Worm (Caenorhabditis elegans) whole organism, young adult: Measurements from ENCODE around the gene skpo-1.
A peak's percentile ranks its signal among the peaks of the same experiment; 100 is the strongest.

ENCODE experiments used
- C17E4.6 ChIP-seq: fragments of 200-800 bp; sonication (Bioruptor generic); IDR thresholded peaks from 2 replicates; pipeline ENCODE4 v1.3.6; 2022; ENCODE audit warnings: missing genetic modification reagents, missing genetic modification characterization, missing compliant biosample characterization
- F39B2.1 ChIP-seq: fragments of 200-800 bp; sonication (Bioruptor generic); IDR thresholded peaks from 2 replicates; pipeline ENCODE4 v1.3.6; 2022; ENCODE audit warnings: missing genetic modification reagents, missing genetic modification characterization, missing compliant biosample characterization
- K12H6.12 ChIP-seq: fragments of 200-800 bp; sonication (Bioruptor generic); optimal IDR thresholded peaks from 2 replicates; lab custom pipeline; 2018; ENCODE audit warnings: mild to moderate bottlenecking, missing genetic modification characterization, missing compliant biosample characterization
- T26A5.8 ChIP-seq: sonication (generic microtip); optimal IDR thresholded peaks from 2 replicates; lab custom pipeline; 2016; ENCODE audit warnings: missing genetic modification characterization, missing compliant biosample characterization
- Y79H2A.3 ChIP-seq: fragments of 200-800 bp; sonication (Bioruptor generic); conservative IDR thresholded peaks from 2 replicates; pipeline ENCODE4 v1.3.6; 2022; ENCODE audit warnings: missing genetic modification reagents, missing genetic modification characterization, missing compliant biosample characterization
- akir-1 ChIP-seq: fragments of 200-800 bp; sonication (Bioruptor generic); optimal IDR thresholded peaks from 2 replicates; lab custom pipeline; 2018; ENCODE audit warnings: mild to moderate bottlenecking, missing genetic modification characterization, moderate library complexity, missing compliant biosample characterization
- aptf-3 ChIP-seq: fragments of 200-800 bp; sonication (Bioruptor generic); IDR thresholded peaks from 2 replicates; pipeline ENCODE4 v1.3.6; 2022; ENCODE audit warnings: missing genetic modification characterization, missing compliant biosample characterization
- attf-6 ChIP-seq: fragments of 200-800 bp; sonication (Bioruptor generic); IDR thresholded peaks from 2 replicates; pipeline ENCODE4 v1.3.6; 2022; ENCODE audit warnings: missing genetic modification reagents, missing genetic modification characterization, missing compliant biosample characterization
- ceh-40 ChIP-seq: fragments of 200-800 bp; sonication (Bioruptor generic); IDR thresholded peaks from 2 replicates; pipeline ENCODE4 v1.3.6; 2022; ENCODE audit warnings: missing genetic modification characterization, missing compliant biosample characterization
- egrh-3 ChIP-seq: fragments of 200-800 bp; sonication (Bioruptor generic); IDR thresholded peaks from 2 replicates; pipeline ENCODE4 v1.3.6; 2022; ENCODE audit warnings: missing genetic modification reagents, missing genetic modification characterization, missing compliant biosample characterization
- fkh-3 ChIP-seq: sonication (generic microtip); optimal IDR thresholded peaks from 2 replicates; lab custom pipeline; 2016; ENCODE audit warnings: mild to moderate bottlenecking, missing genetic modification characterization, missing compliant biosample characterization
- him-1 ChIP-seq: sonication (generic microtip); optimal IDR thresholded peaks from 2 replicates; lab custom pipeline; 2016; ENCODE audit warnings: missing genotype, missing genetic modification reagents, missing genetic modification characterization, missing compliant biosample characterization
- hlh-12 ChIP-seq: sonication (generic microtip); optimal IDR thresholded peaks from 2 replicates; lab custom pipeline; 2016; ENCODE audit warnings: missing genetic modification characterization, missing compliant biosample characterization
- hlh-26 ChIP-seq: fragments of 200-800 bp; sonication (Bioruptor generic); conservative IDR thresholded peaks from 2 replicates; pipeline ENCODE4 v1.3.6; 2022; ENCODE audit warnings: missing genetic modification reagents, missing genetic modification characterization, missing compliant biosample characterization
- let-526 ChIP-seq: fragments of 200-800 bp; sonication (Bioruptor generic); IDR thresholded peaks from 2 replicates; pipeline ENCODE4 v1.3.6; 2022; ENCODE audit warnings: missing genetic modification reagents, missing genetic modification characterization, missing compliant biosample characterization
- lin-26 ChIP-seq: fragments of 200-800 bp; sonication (Bioruptor generic); IDR thresholded peaks from 2 replicates; pipeline ENCODE4 v1.3.6; 2022; ENCODE audit warnings: missing genetic modification reagents, missing genetic modification characterization, missing compliant biosample characterization
- lin-40 ChIP-seq: sonication (generic microtip); optimal IDR thresholded peaks from 2 replicates; lab custom pipeline; 2016; ENCODE audit warnings: missing genetic modification characterization, mild to moderate bottlenecking, missing compliant biosample characterization, missing genotype, missing genetic modification reagents
- lin-54 ChIP-seq: fragments of 200-800 bp; sonication (Bioruptor generic); optimal IDR thresholded peaks from 2 replicates; lab custom pipeline; 2018; ENCODE audit warnings: mild to moderate bottlenecking, missing genetic modification characterization, missing compliant biosample characterization
- lir-1 ChIP-seq: fragments of 200-800 bp; sonication (Bioruptor generic); conservative IDR thresholded peaks from 2 replicates; pipeline ENCODE4 v1.3.6; 2022; ENCODE audit warnings: missing genetic modification reagents, missing genetic modification characterization, missing compliant biosample characterization
- madf-8 ChIP-seq: fragments of 200-800 bp; sonication (Bioruptor generic); conservative IDR thresholded peaks from 2 replicates; pipeline ENCODE4 v1.3.6; 2022; ENCODE audit warnings: missing genetic modification reagents, missing genetic modification characterization, missing compliant biosample characterization
- nfya-1 ChIP-seq: sonication (generic microtip); optimal IDR thresholded peaks from 2 replicates; lab custom pipeline; 2017; ENCODE audit warnings: antibody characterized with exemption, missing compliant biosample characterization, missing genetic modification characterization, borderline replicate concordance; ENCODE audit not compliant: insufficient read depth
- nfya-2 ChIP-seq: fragments of 200-800 bp; sonication (Bioruptor generic); IDR thresholded peaks from 2 replicates; pipeline ENCODE4 v1.3.6; 2022; ENCODE audit warnings: missing genetic modification reagents, missing genetic modification characterization, missing compliant biosample characterization
- nhr-80 ChIP-seq: sonication (generic microtip); optimal IDR thresholded peaks from 2 replicates; lab custom pipeline; 2016; ENCODE audit warnings: missing genetic modification characterization, missing compliant biosample characterization
- snpc-1.1 ChIP-seq: sonication (generic microtip); optimal IDR thresholded peaks from 2 replicates; lab custom pipeline; 2017; ENCODE audit warnings: missing genetic modification characterization, mild to moderate bottlenecking, missing compliant biosample characterization, antibody characterized with exemption, moderate library complexity, missing genotype, missing genetic modification reagents; ENCODE audit not compliant: insufficient read depth
- snpc-3.4 ChIP-seq: sonication (generic microtip); optimal IDR thresholded peaks from 2 replicates; lab custom pipeline; 2017; ENCODE audit warnings: missing genetic modification characterization, mild to moderate bottlenecking, missing compliant biosample characterization, antibody characterized with exemption, moderate library complexity, missing genotype, missing genetic modification reagents
- snpc-4 ChIP-seq, 5 experiments: fragments of 150-350 bp in 1 of 5; sonication (generic microtip) in 4 of 5; optimal IDR thresholded peaks; 2 replicates each; lab custom pipeline; 2014 to 2018; ENCODE audit warnings: missing genetic modification characterization in 5 of 5, missing biosample characterization in 3 of 5, antibody characterized with exemption in 2 of 5, mild to moderate bottlenecking in 2 of 5, missing compliant biosample characterization in 2 of 5, missing genotype in 2 of 5, moderate library complexity in 2 of 5, missing genetic modification reagents in 1 of 5
- somi-1 ChIP-seq: fragments of 200-800 bp; sonication (Bioruptor generic); optimal IDR thresholded peaks from 2 replicates; lab custom pipeline; 2018; ENCODE audit warnings: mild to moderate bottlenecking, missing genetic modification characterization, missing compliant biosample characterization
- ztf-18 ChIP-seq: sonication (generic microtip); optimal IDR thresholded peaks from 2 replicates; lab custom pipeline; 2016; ENCODE audit warnings: missing genotype, mild to moderate bottlenecking, missing genetic modification characterization, missing compliant biosample characterization
- ztf-6 ChIP-seq: fragments of 200-800 bp; sonication (Bioruptor generic); IDR thresholded peaks from 2 replicates; pipeline ENCODE4 v1.3.6; 2022; ENCODE audit warnings: missing genetic modification reagents, missing genetic modification characterization, missing compliant biosample characterization

Gene skpo-1

ce11 chrII:8412935-8413334, 8.3 kb upstream of the skpo-1 start:
- TF ChIP-seq ceh-40 (no peak), nhr-80 (tag; lab: Kevin White, UChicago) (peak; percentile 0)

DNA sequence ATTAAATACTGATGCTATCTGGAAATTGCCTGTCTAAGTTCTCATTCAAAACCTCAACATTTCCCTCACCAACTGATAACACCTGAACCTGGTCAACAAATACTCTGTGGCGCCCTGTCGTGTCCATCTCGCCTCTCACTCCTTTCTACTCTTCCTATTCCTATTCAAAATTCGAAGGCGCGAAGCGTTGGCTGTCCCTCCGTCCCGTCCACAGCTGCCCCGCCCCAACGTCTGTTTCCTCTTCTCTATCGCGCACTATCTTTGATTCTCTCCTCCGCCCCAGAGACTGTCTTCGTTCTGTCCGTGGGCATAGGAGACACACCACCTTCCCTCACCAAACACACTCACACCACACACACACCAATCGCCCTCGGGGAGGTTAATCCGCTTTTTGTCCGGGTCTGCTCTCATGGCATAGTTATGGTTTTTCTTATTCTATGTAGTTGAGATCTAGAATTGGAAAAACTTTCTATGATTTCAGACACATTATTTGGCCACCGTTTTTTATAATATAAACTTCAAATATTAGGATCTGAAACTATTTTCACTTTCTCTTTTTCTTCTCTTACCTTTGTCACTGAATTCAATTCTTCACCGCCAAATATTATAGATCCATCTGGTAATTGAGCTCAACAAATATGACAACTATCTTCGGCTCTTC, 7.5 kb upstream of the skpo-1 start, which contains the start of gene efl-3:
Gene efl-3 (plus strand): TSS at position 611 of the 661 bp plus-strand sequence.
- peak; percentile 74 for TF ChIP-seq nhr-80 (tag; lab: Kevin White, UChicago)
- no peak for TF ChIP-seq akir-1 (GFP tag; lab: Kevin White, UChicago)

- TF ChIP-seq hlh-12 (tag; lab: Kevin White, UChicago) (no peak), lin-26 (GFP tag; lab: Robert Waterston, UW) (no peak), let-526 (no peak), C17E4.6 (GFP tag; lab: Robert Waterston, UW) (no peak)
These were observed 6.4 kb upstream of the skpo-1 start for ce11 chrII:8411002-8411401.

ce11 chrII:8409538-8409937, 4.9 kb upstream of the skpo-1 start:
- TF ChIP-seq Y79H2A.3 (GFP tag; lab: Robert Waterston, UW) (no peak), snpc-1.1 (no peak), somi-1 (GFP tag; lab: Kevin White, UChicago) (no peak), snpc-4 (GFP tag; optimal IDR thresholded peaks at IDR 0.05; lab: Kevin White, UChicago) (no peak), snpc-4 (tag; optimal IDR thresholded peaks at IDR 0.05; lab: Kevin White, UChicago) (no peak)

DNA sequence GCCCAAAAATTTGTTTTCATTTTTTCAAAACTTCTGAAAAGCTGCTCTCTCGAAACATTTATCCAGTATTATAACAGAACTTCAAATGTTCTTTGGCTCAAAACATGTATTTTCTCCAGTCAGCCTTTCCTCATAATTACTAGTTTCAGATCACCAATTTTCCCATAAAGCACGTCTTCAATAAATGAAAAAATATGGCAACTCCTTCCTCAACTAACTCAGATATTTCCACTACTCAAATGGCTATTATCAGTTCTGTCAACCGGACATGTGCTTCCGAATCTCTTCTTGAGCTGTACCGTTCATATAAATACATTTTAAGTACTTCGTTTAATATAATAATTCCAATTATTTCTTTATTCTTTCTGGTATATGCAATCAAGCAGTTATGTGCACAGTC, 2.8 kb upstream of the skpo-1 start, which contains the start of gene sra-13:
Gene sra-13 (plus strand): TSS at position 195 of the 400 bp plus-strand sequence.
- TF ChIP-seq fkh-3 (tag; lab: Kevin White, UChicago), result no peak
- TF ChIP-seq lin-54 (GFP tag; lab: Kevin White, UChicago), result no peak
- TF ChIP-seq madf-8 (GFP tag; lab: Robert Waterston, UW), result no peak
- no peak for TF ChIP-seq lir-1 (GFP tag; lab: Robert Waterston, UW)
- no peak for TF ChIP-seq T26A5.8 (tag; lab: Kevin White, UChicago)
- TF ChIP-seq lin-40, result no peak
- TF ChIP-seq K12H6.12, result no peak
- TF ChIP-seq hlh-26 (GFP tag; lab: Robert Waterston, UW), result no peak
- TF ChIP-seq hlh-12 (tag; lab: Kevin White, UChicago), result no peak
- TF ChIP-seq snpc-3.4 (tag; lab: Kevin White, UChicago), result no peak
- no peak for TF ChIP-seq aptf-3
- TF ChIP-seq attf-6, result no peak
- TF ChIP-seq ztf-6 (GFP tag; lab: Robert Waterston, UW), result no peak
- no peak for TF ChIP-seq nhr-80 (tag; lab: Kevin White, UChicago)
- TF ChIP-seq him-1 (tag; lab: Kevin White, UChicago), result no peak
- TF ChIP-seq nfya-2 (GFP tag; lab: Robert Waterston, UW), result no peak
- no peak for TF ChIP-seq nfya-1 (tag; lab: Kevin White, UChicago)

- TF ChIP-seq aptf-3 (no peak), F39B2.1 (GFP tag; lab: Robert Waterston, UW) (no peak), ztf-18 (no peak), egrh-3 (no peak)
These were observed 655 bp upstream of the skpo-1 start, which contains the start of gene ubc-24 for ce11 chrII:8405303-8405702. ubc-24 (plus strand) TSS chrII:8405603.
